Fruit fly (Drosophila melanogaster) whole organism, embryonic: ENCODE measurements around the gene CG42404.
A peak's percentile ranks its signal among the peaks of the same experiment; 100 is the strongest.

Source experiments
- Atf3 ChIP-seq: fragments of 200-800 bp; sonication (Bioruptor generic); optimal IDR thresholded peaks from 3 replicates; lab custom pipeline; 2016; ENCODE audit warnings: missing biosample characterization, missing genetic modification characterization
- BEAF-32 ChIP-seq: fragments of 200-800 bp; sonication (Bioruptor generic); optimal IDR thresholded peaks from 3 replicates; lab custom pipeline; 2017; ENCODE audit warnings: missing biosample characterization, missing genetic modification characterization, mild to moderate bottlenecking, moderate library complexity, missing genetic modification reagents
- CG10462 ChIP-seq: fragments of 200-800 bp; sonication (Bioruptor generic); optimal IDR thresholded peaks from 2 replicates; lab custom pipeline; 2016; ENCODE audit warnings: missing biosample characterization, missing genetic modification characterization
- CG12659 ChIP-seq: fragments of 200-800 bp; sonication (Bioruptor generic); optimal IDR thresholded peaks from 3 replicates; lab custom pipeline; 2017; ENCODE audit warnings: mild to moderate bottlenecking, missing biosample characterization, missing genetic modification reagents, missing genetic modification characterization
- CG12769 ChIP-seq: fragments of 200-800 bp; sonication (Bioruptor generic); optimal IDR thresholded peaks from 2 replicates; lab custom pipeline; 2019; ENCODE audit warnings: missing biosample characterization, mild to moderate bottlenecking, missing genetic modification characterization, moderate library complexity
- CG13424 ChIP-seq: fragments of 200-800 bp; sonication (Bioruptor generic); optimal IDR thresholded peaks from 2 replicates; lab custom pipeline; 2019; ENCODE audit warnings: missing biosample characterization, mild to moderate bottlenecking, missing genetic modification characterization, moderate library complexity
- CG13894 ChIP-seq: fragments of 200-800 bp; sonication (Bioruptor generic); optimal IDR thresholded peaks from 3 replicates; lab custom pipeline; 2018; ENCODE audit warnings: missing biosample characterization, mild to moderate bottlenecking, missing genetic modification characterization, moderate library complexity
- CG17328 ChIP-seq: fragments of 200-800 bp; sonication (Bioruptor generic); IDR thresholded peaks from 2 replicates; pipeline ENCODE4 v1.3.6; 2022; ENCODE audit warnings: missing biosample characterization, missing genetic modification characterization
- CG17829 ChIP-seq: fragments of 200-800 bp; optimal IDR thresholded peaks from 2 replicates; lab custom pipeline; 2019; ENCODE audit warnings: missing biosample characterization, mild to moderate bottlenecking, missing genetic modification characterization, moderate library complexity
- CG18764 ChIP-seq: fragments of 200-800 bp; sonication (Bioruptor generic); optimal IDR thresholded peaks from 3 replicates; lab custom pipeline; 2016; ENCODE audit warnings: missing biosample characterization, missing genetic modification characterization
- CG33213 ChIP-seq: fragments of 200-800 bp; sonication (Bioruptor generic); optimal IDR thresholded peaks from 3 replicates; lab custom pipeline; 2016; ENCODE audit warnings: missing biosample characterization, missing genetic modification characterization
- CG3407 ChIP-seq: fragments of 200-800 bp; sonication (Bioruptor generic); optimal IDR thresholded peaks from 2 replicates; lab custom pipeline; 2018; ENCODE audit warnings: missing biosample characterization, mild to moderate bottlenecking, missing genetic modification characterization
- CG34422 ChIP-seq: fragments of 200-800 bp; sonication (Bioruptor generic); IDR thresholded peaks from 3 replicates; pipeline ENCODE4 v1.3.6; 2022; ENCODE audit warnings: missing biosample characterization, missing genetic modification characterization
- CG4617 ChIP-seq: fragments of 200-800 bp; sonication (Bioruptor generic); optimal IDR thresholded peaks from 3 replicates; lab custom pipeline; 2016; ENCODE audit warnings: missing biosample characterization, missing genetic modification characterization, borderline replicate concordance
- CG8388 ChIP-seq: fragments of 200-800 bp; sonication (Bioruptor generic); optimal IDR thresholded peaks from 2 replicates; lab custom pipeline; 2019; ENCODE audit warnings: missing biosample characterization, mild to moderate bottlenecking, missing genetic modification characterization, moderate library complexity
- CG8478 ChIP-seq: fragments of >200 bp; optimal IDR thresholded peaks from 2 replicates; lab custom pipeline; 2018
- CG9609 ChIP-seq: fragments of 200-800 bp; sonication (Bioruptor generic); optimal IDR thresholded peaks from 3 replicates; lab custom pipeline; 2016; ENCODE audit warnings: missing biosample characterization, missing genetic modification characterization
- CoRest ChIP-seq: fragments of 200-800 bp; sonication (Bioruptor generic); optimal IDR thresholded peaks from 3 replicates; lab custom pipeline; 2018; ENCODE audit warnings: missing biosample characterization, mild to moderate bottlenecking, missing genetic modification characterization, moderate library complexity
- Dip3 ChIP-seq: fragments of 200-800 bp; sonication (Bioruptor generic); optimal IDR thresholded peaks from 3 replicates; lab custom pipeline; 2016; ENCODE audit warnings: missing biosample characterization, missing genetic modification characterization
- ERR ChIP-seq: fragments of 200-800 bp; sonication (Bioruptor generic); optimal IDR thresholded peaks from 2 replicates; lab custom pipeline; 2016; ENCODE audit warnings: missing biosample characterization, missing genetic modification characterization
- Elba2 ChIP-seq: fragments of 200-800 bp; sonication (Bioruptor generic); optimal IDR thresholded peaks from 3 replicates; lab custom pipeline; 2016; ENCODE audit warnings: missing biosample characterization, missing genetic modification characterization
- HLHmδ ChIP-seq: fragments of 200-800 bp; sonication (Bioruptor generic); optimal IDR thresholded peaks from 2 replicates; lab custom pipeline; 2018; ENCODE audit warnings: missing biosample characterization, mild to moderate bottlenecking, missing genetic modification characterization, moderate library complexity
- Hr51 ChIP-seq, 2 experiments: fragments of 200-800 bp; sonication (Bioruptor generic); optimal IDR thresholded peaks; 2 replicates in 1 of 2; 3 replicates in 1 of 2; lab custom pipeline; 2016 to 2018; ENCODE audit warnings: missing biosample characterization in 2 of 2, missing genetic modification characterization in 2 of 2, mild to moderate bottlenecking in 1 of 2, moderate library complexity in 1 of 2
- MESR4 ChIP-seq: fragments of 200-800 bp; sonication (Bioruptor generic); optimal IDR thresholded peaks from 2 replicates; lab custom pipeline; 2018; ENCODE audit warnings: missing biosample characterization, mild to moderate bottlenecking, missing genetic modification characterization, moderate library complexity
- Max ChIP-seq: fragments of 200-800 bp; sonication (Bioruptor generic); optimal IDR thresholded peaks from 2 replicates; lab custom pipeline; 2016; ENCODE audit warnings: missing biosample characterization, mild to moderate bottlenecking, missing genetic modification characterization
- Med ChIP-seq: fragments of 200-800 bp; sonication (Bioruptor generic); peaks from one replicate; lab custom pipeline; 2016; ENCODE audit warnings: missing biosample characterization, missing genetic modification characterization, mild to moderate bottlenecking, inconsistent platforms, moderate library complexity
- Meics ChIP-seq: fragments of 200-800 bp; sonication (Bioruptor generic); optimal IDR thresholded peaks from 2 replicates; lab custom pipeline; 2017; ENCODE audit warnings: missing biosample characterization, mild to moderate bottlenecking, missing genetic modification characterization
- NfI ChIP-seq: fragments of 200-800 bp; sonication (Bioruptor generic); optimal IDR thresholded peaks from 3 replicates; lab custom pipeline; 2018; ENCODE audit warnings: missing biosample characterization, mild to moderate bottlenecking, missing genetic modification characterization, moderate library complexity
- Sin3A ChIP-seq: fragments of >200 bp; optimal IDR thresholded peaks from 2 replicates; lab custom pipeline; 2018
- Xbp1 ChIP-seq: fragments of 200-800 bp; sonication (Bioruptor generic); optimal IDR thresholded peaks from 3 replicates; lab custom pipeline; 2016; ENCODE audit warnings: missing biosample characterization, mild to moderate bottlenecking, missing genetic modification characterization
- al ChIP-seq: fragments of 200-800 bp; sonication (Bioruptor generic); IDR thresholded peaks from 2 replicates; pipeline ENCODE4 v1.3.6; 2022; ENCODE audit warnings: missing biosample characterization, missing genetic modification characterization
- crol ChIP-seq: fragments of 200-800 bp; sonication (Bioruptor generic); IDR thresholded peaks from 2 replicates; pipeline ENCODE4 v1.3.6; 2022; ENCODE audit warnings: missing biosample characterization, missing genetic modification characterization
- dan ChIP-seq: fragments of 200-800 bp; sonication (Bioruptor generic); IDR thresholded peaks from 2 replicates; pipeline ENCODE4 v1.3.6; 2022; ENCODE audit warnings: missing biosample characterization, missing genetic modification characterization
- esg ChIP-seq: fragments of 200-800 bp; sonication (Bioruptor generic); conservative IDR thresholded peaks from 2 replicates; pipeline ENCODE4 v1.3.6; 2022; ENCODE audit warnings: missing biosample characterization, missing genetic modification characterization
- fd3F ChIP-seq: fragments of 200-800 bp; sonication (Bioruptor generic); optimal IDR thresholded peaks from 2 replicates; lab custom pipeline; 2018; ENCODE audit warnings: missing biosample characterization, mild to moderate bottlenecking, missing genetic modification characterization, moderate library complexity
- fd64A ChIP-seq: fragments of 200-800 bp; sonication (Bioruptor generic); optimal IDR thresholded peaks from 3 replicates; lab custom pipeline; 2018; ENCODE audit warnings: missing biosample characterization, mild to moderate bottlenecking, missing genetic modification characterization
- gcm2 ChIP-seq: fragments of 200-800 bp; sonication (Bioruptor generic); optimal IDR thresholded peaks from 2 replicates; lab custom pipeline; 2016; ENCODE audit warnings: missing biosample characterization, missing genetic modification characterization
- ham ChIP-seq: fragments of 200-800 bp; sonication (Bioruptor generic); IDR thresholded peaks from 2 replicates; pipeline ENCODE4 v1.3.6; 2022; ENCODE audit warnings: missing biosample characterization, missing genetic modification characterization
- jumu ChIP-seq: fragments of 200-800 bp; sonication (Bioruptor generic); optimal IDR thresholded peaks from 3 replicates; lab custom pipeline; 2016; ENCODE audit warnings: missing biosample characterization, missing genetic modification characterization
- kni ChIP-seq: fragments of 200-800 bp; sonication (Bioruptor generic); optimal IDR thresholded peaks from 3 replicates; lab custom pipeline; 2017; ENCODE audit warnings: mild to moderate bottlenecking, missing biosample characterization, missing genetic modification reagents, missing genetic modification characterization
- lab ChIP-seq: fragments of 200-800 bp; sonication (Bioruptor generic); optimal IDR thresholded peaks from 3 replicates; lab custom pipeline; 2017; ENCODE audit warnings: missing biosample characterization, missing genetic modification characterization, mild to moderate bottlenecking, moderate library complexity, missing genetic modification reagents
- mirr ChIP-seq: fragments of 200-800 bp; sonication (Bioruptor generic); optimal IDR thresholded peaks from 3 replicates; lab custom pipeline; 2018; ENCODE audit warnings: missing biosample characterization, mild to moderate bottlenecking, missing genetic modification characterization
- nerfin-1 ChIP-seq: fragments of 200-800 bp; sonication (Bioruptor generic); optimal IDR thresholded peaks from 3 replicates; lab custom pipeline; 2019; ENCODE audit warnings: missing biosample characterization, mild to moderate bottlenecking, missing genetic modification characterization, moderate library complexity
- nmo ChIP-seq: fragments of 200-800 bp; sonication (Bioruptor generic); optimal IDR thresholded peaks from 2 replicates; lab custom pipeline; 2018; ENCODE audit warnings: missing biosample characterization, mild to moderate bottlenecking, missing genetic modification characterization, moderate library complexity
- odd ChIP-seq: fragments of 200-800 bp; sonication (Bioruptor generic); optimal IDR thresholded peaks from 2 replicates; lab custom pipeline; 2017; ENCODE audit warnings: missing biosample characterization, mild to moderate bottlenecking, missing genetic modification characterization
- pfk ChIP-seq: fragments of 200-800 bp; sonication (Bioruptor generic); optimal IDR thresholded peaks from 2 replicates; lab custom pipeline; 2018; ENCODE audit warnings: missing biosample characterization, mild to moderate bottlenecking, missing genetic modification characterization, moderate library complexity
- pho ChIP-seq: fragments of 200-800 bp; sonication (Bioruptor generic); optimal IDR thresholded peaks from 2 replicates; lab custom pipeline; 2016; ENCODE audit warnings: missing biosample characterization, missing genetic modification characterization
- shn ChIP-seq: fragments of 200-800 bp; sonication (Bioruptor generic); optimal IDR thresholded peaks from 3 replicates; lab custom pipeline; 2016; ENCODE audit warnings: missing biosample characterization, missing genetic modification characterization
- trh ChIP-seq: fragments of 200-800 bp; sonication (Bioruptor generic); optimal IDR thresholded peaks from 2 replicates; lab custom pipeline; 2016; ENCODE audit warnings: missing biosample characterization, missing genetic modification characterization
- yki ChIP-seq: fragments of >200 bp; optimal IDR thresholded peaks from 3 replicates; lab custom pipeline; 2018
- z ChIP-seq: fragments of 200-800 bp; sonication (Bioruptor generic); IDR thresholded peaks from 3 replicates; pipeline ENCODE4 v1.3.6; 2022; ENCODE audit warnings: missing biosample characterization, missing genetic modification characterization
- zen ChIP-seq: fragments of 200-800 bp; sonication (Bioruptor generic); optimal IDR thresholded peaks from 3 replicates; lab custom pipeline; 2018; ENCODE audit warnings: missing biosample characterization, mild to moderate bottlenecking, missing genetic modification characterization, moderate library complexity

The CG42404 gene

dm6 chr3R:15287763-15288162 is 37.9 kb downstream of the CG42404 start (continued):
- TF ChIP-seq dan (GFP tag; lab: Robert Waterston, UW) (no peak), zen (peak; percentile 43), CG10462 (GFP tag; lab: Kevin White, UChicago) (peak; percentile 82), CG12769 (tag; lab: Kevin White, UChicago) (peak; percentile 31), pho (peak; percentile 17), yki (no peak), CG34422 (no peak), ham (GFP tag; lab: Robert Waterston, UW) (no peak), Meics (GFP tag; lab: Kevin White, UChicago) (no peak), Sin3A (lab: Kevin White, UChicago) (peak; percentile 96), Dip3 (peak; percentile 90), fd3F (no peak), CG9609 (peak; percentile 12), nmo (GFP tag; lab: Kevin White, UChicago) (peak; percentile 65), al (GFP tag; lab: Robert Waterston, UW) (no peak), Max (GFP tag; lab: Kevin White, UChicago) (peak; percentile 69), odd (GFP tag; lab: Kevin White, UChicago) (no peak), CG33213 (peak; percentile 85), Atf3 (GFP tag; lab: Kevin White, UChicago) (no peak), CG12659 (GFP tag; lab: Kevin White, UChicago) (peak; percentile 57), jumu (GFP tag; lab: Kevin White, UChicago) (peak; percentile 46), shn (GFP tag; lab: Kevin White, UChicago) (peak; percentile 4), Elba2 (GFP tag; lab: Kevin White, UChicago) (peak; percentile 88), mirr (GFP tag; lab: Kevin White, UChicago) (peak; percentile 8), fd64A (no peak), CG17328 (GFP tag; lab: Robert Waterston, UW) (no peak), CG18764 (GFP tag; lab: Kevin White, UChicago) (no peak), lab (GFP tag; lab: Kevin White, UChicago) (no peak), CG8478 (lab: Kevin White, UChicago) (peak; percentile 65), CG8388 (GFP tag; lab: Kevin White, UChicago) (no peak), trh (GFP tag; lab: Kevin White, UChicago) (no peak), CG17829 (peak; percentile 54), BEAF-32 (GFP tag; lab: Kevin White, UChicago) (peak; percentile 56), CG3407 (no peak), CG13424 (peak; percentile 0), z (no peak), Med (peak; percentile 86), MESR4 (GFP tag; lab: Kevin White, UChicago) (peak; percentile 63), HLHmδ (GFP tag; lab: Kevin White, UChicago) (peak; percentile 16), kni (GFP tag; lab: Kevin White, UChicago) (no peak), ERR (GFP tag; lab: Kevin White, UChicago) (no peak), gcm2 (no peak), CoRest (peak; percentile 43), nerfin-1 (tag; lab: Kevin White, UChicago) (peak; percentile 23), Xbp1 (GFP tag; lab: Kevin White, UChicago) (peak; percentile 25), NfI (GFP tag; lab: Kevin White, UChicago) (no peak), Hr51 (GFP tag; optimal IDR thresholded peaks at IDR 0.05; lab: Kevin White, UChicago) (peak in 1 of 2 experiments; percentile 7), crol (GFP tag; lab: Robert Waterston, UW) (no peak), CG13894 (tag; lab: Kevin White, UChicago) (peak; percentile 14), esg (GFP tag; lab: Robert Waterston, UW) (no peak), pfk (GFP tag; lab: Kevin White, UChicago) (no peak), CG4617 (GFP tag; lab: Kevin White, UChicago) (peak; percentile 77)
